Worm (Caenorhabditis elegans) whole organism, L4/young adult: ENCODE results near the gene sec-23.

Experiments
- W03F9.2 ChIP-seq: fragments of 150-350 bp; optimal IDR thresholded peaks from 2 replicates; lab custom pipeline; 2014; ENCODE audit warnings: missing biosample characterization, missing genetic modification characterization
- him-1 ChIP-seq: sonication (generic microtip); optimal IDR thresholded peaks from 2 replicates; lab custom pipeline; 2016; ENCODE audit warnings: missing genotype, missing genetic modification reagents, missing genetic modification characterization, missing compliant biosample characterization

- TF ChIP-seq W03F9.2 (tag; lab: Kevin White, UChicago): no peak
- no peak for TF ChIP-seq him-1
Observed at ce11 chrV:20065096-20065495, 26.0 kb upstream of the sec-23 start.
